Fruit fly (Drosophila melanogaster): Measurements from ENCODE around the gene Rh7.

DNA sequence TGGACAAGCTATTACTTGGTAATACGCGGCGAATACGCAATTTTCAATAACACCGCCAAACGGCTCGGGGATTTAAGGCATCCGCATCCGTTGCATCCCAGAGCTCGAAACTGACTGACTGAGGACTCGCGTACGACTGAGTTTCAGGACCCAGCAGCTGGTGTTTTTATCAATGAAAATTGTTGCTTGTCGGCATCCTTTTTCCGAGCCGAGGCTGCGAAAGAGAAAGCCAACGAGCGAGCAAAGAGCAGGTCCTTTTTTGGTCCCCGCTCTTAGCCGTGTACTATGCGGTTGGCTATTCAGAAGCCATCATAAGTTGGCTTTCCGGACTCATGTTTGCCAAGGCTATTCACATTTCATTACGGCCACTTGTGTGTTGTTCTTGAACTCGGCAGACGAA lies at the start of gene Rh7:
- TF ChIP-seq gsb (GFP tag; IDR thresholded peaks at IDR 0.05) (no peak), CG15073 (GFP tag; optimal IDR thresholded peaks at IDR 0.05) (no peak), D19B (GFP tag; optimal IDR thresholded peaks at IDR 0.05) (no peak)

Data from whole organism, embryonic.